Worm (Caenorhabditis elegans): ENCODE measurements around the gene T03G11.9.

DNA sequence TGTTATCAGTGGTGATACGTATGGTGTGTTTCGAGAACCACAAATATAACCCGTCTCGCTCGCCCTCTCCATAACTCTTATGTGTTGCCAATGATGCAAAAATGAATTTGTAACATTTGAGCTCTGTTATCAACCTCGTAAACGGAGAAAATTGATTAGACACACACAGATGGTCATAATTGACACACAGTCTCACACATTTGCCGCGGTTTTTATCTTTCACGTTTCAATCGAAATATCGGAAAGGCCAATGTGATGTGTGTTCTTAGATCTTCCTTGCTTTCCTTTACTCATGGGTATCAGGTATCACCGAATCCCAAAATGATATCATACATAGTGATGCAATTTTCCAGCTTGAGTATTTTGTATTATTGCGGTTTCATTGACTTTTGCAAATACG, 29.5 kb downstream of the T03G11.9 start:
- TF ChIP-seq nhr-77 (tag; optimal IDR thresholded peaks at IDR 0.05) = peak; percentile 88
- TF ChIP-seq ceh-32 (tag; optimal IDR thresholded peaks at IDR 0.05; ENCODE audit: poor library complexity) = no peak
